Worm (Caenorhabditis elegans) whole organism, L1 larva: ENCODE results near the gene M7.12.
A peak's percentile ranks its signal among the peaks of the same experiment; 100 is the strongest.

Source experiments
- C04F5.9 ChIP-seq: sonication (generic microtip); optimal IDR thresholded peaks from 2 replicates; lab custom pipeline; 2016; ENCODE audit warnings: missing genetic modification characterization, missing compliant biosample characterization
- F16B12.6 ChIP-seq: fragments of 150-350 bp; optimal IDR thresholded peaks from 2 replicates; lab custom pipeline; 2014; ENCODE audit warnings: missing biosample characterization, missing genetic modification characterization
- Y116A8C.19 ChIP-seq: sonication (generic microtip); optimal IDR thresholded peaks from 2 replicates; lab custom pipeline; 2016; ENCODE audit warnings: missing compliant biosample characterization, missing genetic modification characterization, borderline replicate concordance
- aly-2 ChIP-seq: fragments of 150-350 bp; optimal IDR thresholded peaks from 2 replicates; lab custom pipeline; 2014; ENCODE audit warnings: missing biosample characterization, missing genetic modification characterization
- ama-1 ChIP-seq: fragments of 150-350 bp; optimal IDR thresholded peaks from 2 replicates; lab custom pipeline; 2014
- ceh-88 ChIP-seq: fragments of 200-800 bp; sonication (Bioruptor generic); IDR thresholded peaks from 2 replicates; pipeline ENCODE4 v1.3.6; 2022; ENCODE audit warnings: missing genetic modification characterization, missing compliant biosample characterization
- ces-1 ChIP-seq: fragments of 150-350 bp; optimal IDR thresholded peaks from 2 replicates; lab custom pipeline; 2014; ENCODE audit warnings: missing biosample characterization, missing genetic modification reagents, missing genetic modification characterization
- dpl-1 ChIP-seq, 3 experiments: fragments of 150-350 bp in 2 of 3; sonication (generic microtip) in 1 of 3; optimal IDR thresholded peaks; 2 replicates each; lab custom pipeline; 2014 to 2017; ENCODE audit warnings: missing biosample characterization in 3 of 3, missing genetic modification characterization in 3 of 3, missing genetic modification reagents in 3 of 3
- dsc-1 ChIP-seq: sonication (generic microtip); optimal IDR thresholded peaks from 2 replicates; lab custom pipeline; 2016; ENCODE audit warnings: mild to moderate bottlenecking, missing genetic modification characterization, missing compliant biosample characterization
- efl-1 ChIP-seq, 4 experiments: fragments of 150-350 bp; optimal IDR thresholded peaks in 3 of 4; peaks in 1 of 4; 1 replicate in 1 of 4; 2 replicates in 3 of 4; lab custom pipeline; 2014; ENCODE audit warnings: missing biosample characterization in 2 of 4, missing genetic modification characterization in 2 of 4, missing genetic modification reagents in 2 of 4
- efl-3 ChIP-seq: fragments of 200-800 bp; sonication (Bioruptor generic); optimal IDR thresholded peaks from 2 replicates; lab custom pipeline; 2018; ENCODE audit warnings: mild to moderate bottlenecking, missing genetic modification characterization, missing compliant biosample characterization
- egl-27 ChIP-seq, 2 experiments: fragments of 150-350 bp in 1 of 2; sonication (generic microtip); optimal IDR thresholded peaks; 3 replicates each; lab custom pipeline; 2017 to 2018; ENCODE audit warnings: missing biosample characterization in 2 of 2, missing genetic modification characterization in 2 of 2, missing genetic modification reagents in 2 of 2
- elt-2 ChIP-seq: sonication (generic microtip); optimal IDR thresholded peaks from 2 replicates; lab custom pipeline; 2016; ENCODE audit warnings: missing genetic modification characterization, mild to moderate bottlenecking, inconsistent platforms, missing compliant biosample characterization, missing genetic modification reagents
- elt-3 ChIP-seq, 6 experiments: fragments of 150-350 bp in 1 of 6; sonication (generic microtip); optimal IDR thresholded peaks; 2 replicates each; lab custom pipeline; 2017 to 2018; ENCODE audit warnings: missing biosample characterization in 6 of 6, missing genetic modification characterization in 6 of 6, inconsistent platforms in 1 of 6
- fkh-10 ChIP-seq: sonication (generic microtip); optimal IDR thresholded peaks from 2 replicates; lab custom pipeline; 2017; ENCODE audit warnings: missing biosample characterization, missing genetic modification reagents, missing genetic modification characterization
- fkh-4 ChIP-seq: sonication (generic microtip); optimal IDR thresholded peaks from 2 replicates; lab custom pipeline; 2016; ENCODE audit warnings: missing compliant biosample characterization, missing genetic modification characterization, borderline replicate concordance
- fos-1 ChIP-seq: fragments of 150-350 bp; optimal IDR thresholded peaks from 2 replicates; lab custom pipeline; 2014; ENCODE audit warnings: missing biosample characterization, missing genetic modification characterization
- grh-1 ChIP-seq: fragments of 200-800 bp; sonication (Bioruptor generic); IDR thresholded peaks from 2 replicates; pipeline ENCODE4 v1.3.6; 2022; ENCODE audit warnings: missing genetic modification reagents, missing genetic modification characterization, missing compliant biosample characterization
- hlh-17 ChIP-seq: fragments of 200-800 bp; sonication (Bioruptor generic); optimal IDR thresholded peaks from 2 replicates; lab custom pipeline; 2018; ENCODE audit warnings: missing genetic modification characterization, mild to moderate bottlenecking, missing compliant biosample characterization, moderate library complexity, borderline replicate concordance
- hlh-4 ChIP-seq: sonication (generic microtip); optimal IDR thresholded peaks from 2 replicates; lab custom pipeline; 2016; ENCODE audit warnings: mild to moderate bottlenecking, missing genetic modification characterization, missing compliant biosample characterization
- isw-1 ChIP-seq: fragments of 200-800 bp; sonication (Bioruptor generic); IDR thresholded peaks from 2 replicates; pipeline ENCODE4 v1.3.6; 2022; ENCODE audit warnings: missing genetic modification characterization, missing compliant biosample characterization
- lin-35 ChIP-seq, 2 experiments: fragments of 150-350 bp; optimal IDR thresholded peaks; 2 replicates each; lab custom pipeline; 2014; ENCODE audit warnings: missing biosample characterization in 2 of 2, missing genetic modification characterization in 2 of 2, missing genetic modification reagents in 2 of 2
- lsy-2 ChIP-seq, 2 experiments: fragments of 150-350 bp; optimal IDR thresholded peaks; 2 replicates each; lab custom pipeline; 2014; ENCODE audit warnings: missing biosample characterization in 2 of 2, missing genetic modification characterization in 2 of 2
- mab-9 ChIP-seq: fragments of 200-800 bp; sonication (Bioruptor generic); IDR thresholded peaks from 2 replicates; pipeline ENCODE4 v1.3.6; 2022; ENCODE audit warnings: missing genetic modification reagents, missing genetic modification characterization, missing compliant biosample characterization
- mef-2 ChIP-seq: fragments of 150-350 bp; optimal IDR thresholded peaks from 2 replicates; lab custom pipeline; 2014; ENCODE audit warnings: missing biosample characterization, missing genetic modification characterization
- nhr-12 ChIP-seq: sonication (generic microtip); optimal IDR thresholded peaks from 2 replicates; lab custom pipeline; 2017; ENCODE audit warnings: missing biosample characterization, missing genetic modification characterization
- nhr-19 ChIP-seq: fragments of 200-800 bp; sonication (Bioruptor generic); conservative IDR thresholded peaks from 2 replicates; pipeline ENCODE4 v1.3.6; 2022; ENCODE audit warnings: missing genetic modification characterization, missing compliant biosample characterization
- nhr-20 ChIP-seq: sonication (generic microtip); optimal IDR thresholded peaks from 2 replicates; lab custom pipeline; 2016; ENCODE audit warnings: mild to moderate bottlenecking, missing genetic modification characterization, missing compliant biosample characterization
- nhr-237 ChIP-seq: fragments of 150-350 bp; optimal IDR thresholded peaks from 2 replicates; lab custom pipeline; 2014; ENCODE audit warnings: missing biosample characterization, missing genetic modification characterization
- nhr-47 ChIP-seq: sonication (generic microtip); optimal IDR thresholded peaks from 2 replicates; lab custom pipeline; 2016; ENCODE audit warnings: mild to moderate bottlenecking, missing genetic modification characterization, moderate library complexity, missing compliant biosample characterization
- nhr-71 ChIP-seq: sonication (generic microtip); optimal IDR thresholded peaks from 2 replicates; lab custom pipeline; 2016; ENCODE audit warnings: mild to moderate bottlenecking, missing genetic modification characterization, moderate library complexity, missing compliant biosample characterization
- nhr-77 ChIP-seq: fragments of 150-350 bp; optimal IDR thresholded peaks from 2 replicates; lab custom pipeline; 2014; ENCODE audit warnings: missing biosample characterization, missing genetic modification characterization
- nhr-84 ChIP-seq: sonication (generic microtip); optimal IDR thresholded peaks from 2 replicates; lab custom pipeline; 2017; ENCODE audit warnings: missing biosample characterization, missing genetic modification characterization
- pag-3 ChIP-seq: sonication (generic microtip); optimal IDR thresholded peaks from 2 replicates; lab custom pipeline; 2017; ENCODE audit warnings: missing genetic modification characterization, mild to moderate bottlenecking, missing compliant biosample characterization, antibody characterized with exemption, borderline replicate concordance; ENCODE audit not compliant: insufficient read depth
- pax-3 ChIP-seq: fragments of 200-800 bp; sonication (Bioruptor generic); optimal IDR thresholded peaks from 2 replicates; lab custom pipeline; 2018; ENCODE audit warnings: mild to moderate bottlenecking, missing genetic modification characterization, moderate library complexity, missing compliant biosample characterization
- pqm-1 ChIP-seq: sonication (generic microtip); optimal IDR thresholded peaks from 3 replicates; lab custom pipeline; 2017; ENCODE audit warnings: missing biosample characterization, missing genetic modification characterization
- rnt-1 ChIP-seq: sonication (generic microtip); optimal IDR thresholded peaks from 2 replicates; lab custom pipeline; 2016; ENCODE audit warnings: mild to moderate bottlenecking, missing genetic modification characterization, moderate library complexity, missing compliant biosample characterization
- skn-1 ChIP-seq: fragments of 150-350 bp; optimal IDR thresholded peaks from 2 replicates; lab custom pipeline; 2014; ENCODE audit warnings: missing biosample characterization, missing genetic modification characterization
- sptf-1 ChIP-seq: fragments of 150-350 bp; optimal IDR thresholded peaks from 2 replicates; lab custom pipeline; 2014; ENCODE audit warnings: missing biosample characterization, missing genetic modification characterization
- swsn-7 ChIP-seq: sonication (generic microtip); optimal IDR thresholded peaks from 2 replicates; lab custom pipeline; 2016; ENCODE audit warnings: missing genetic modification characterization, missing compliant biosample characterization
- tbx-2 ChIP-seq: sonication (generic microtip); optimal IDR thresholded peaks from 2 replicates; lab custom pipeline; 2016; ENCODE audit warnings: missing genetic modification characterization, missing compliant biosample characterization
- unc-130 ChIP-seq: fragments of 150-350 bp; optimal IDR thresholded peaks from 2 replicates; lab custom pipeline; 2017; ENCODE audit warnings: missing biosample characterization, missing genetic modification characterization, inconsistent platforms
- unc-62 ChIP-seq: fragments of 150-350 bp; optimal IDR thresholded peaks from 2 replicates; lab custom pipeline; 2014; ENCODE audit warnings: missing biosample characterization, missing genetic modification reagents, missing genetic modification characterization
- unc-86 ChIP-seq: sonication (generic microtip); optimal IDR thresholded peaks from 2 replicates; lab custom pipeline; 2016; ENCODE audit warnings: missing genetic modification characterization, missing compliant biosample characterization
- unc-98 ChIP-seq: fragments of 200-800 bp; sonication (Bioruptor generic); IDR thresholded peaks from 2 replicates; pipeline ENCODE4 v1.3.6; 2022; ENCODE audit warnings: missing genetic modification characterization, missing compliant biosample characterization
- ztf-4 ChIP-seq: fragments of 150-350 bp; optimal IDR thresholded peaks from 2 replicates; lab custom pipeline; 2014; ENCODE audit warnings: missing biosample characterization, missing genetic modification characterization

Gene M7.12

DNA sequence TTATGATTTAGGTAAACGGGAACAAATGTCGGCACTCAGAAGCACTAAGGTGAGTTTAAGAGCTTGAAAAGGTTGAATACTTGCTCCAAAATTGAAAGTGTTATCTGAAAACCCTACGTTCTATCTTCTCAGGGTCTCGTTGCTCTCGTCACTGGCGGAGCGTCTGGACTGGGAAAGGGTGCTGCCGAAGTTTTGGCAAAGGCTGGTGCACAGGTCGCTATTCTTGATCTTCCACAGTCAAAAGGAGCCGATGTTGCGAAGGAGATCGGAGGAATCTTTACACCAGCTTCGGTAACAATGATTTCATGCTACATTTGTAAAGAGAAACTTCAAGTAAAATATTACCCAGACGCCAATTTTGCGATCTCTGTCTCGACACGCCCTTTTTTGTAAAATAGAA lies 33.5 kb upstream of the M7.12 start, which contains the start of gene ard-1:
TSS of gene ard-1 (plus strand) at position 12 of the 400 bp plus-strand sequence.
- no peak for TF ChIP-seq nhr-77 (tag; lab: Kevin White, UChicago)
- TF ChIP-seq ces-1 (GFP tag; lab: Kevin White, UChicago) = no peak
- TF ChIP-seq elt-3 (tag; optimal IDR thresholded peaks at IDR 0.05; lab: Kevin White, UChicago) = no peak
- TF ChIP-seq unc-62 (GFP tag; lab: Kevin White, UChicago) = no peak
- TF ChIP-seq egl-27 (tag; optimal IDR thresholded peaks at IDR 0.05; lab: Kevin White, UChicago) = no peak
- TF ChIP-seq isw-1 (GFP tag; lab: Robert Waterston, UW) = no peak
- no peak for TF ChIP-seq elt-2
- TF ChIP-seq Y116A8C.19 (tag; lab: Kevin White, UChicago) = no peak
- TF ChIP-seq dsc-1 = no peak
- no peak for TF ChIP-seq ztf-4 (tag; lab: Kevin White, UChicago)
- TF ChIP-seq mef-2 (tag; lab: Kevin White, UChicago) = no peak

DNA sequence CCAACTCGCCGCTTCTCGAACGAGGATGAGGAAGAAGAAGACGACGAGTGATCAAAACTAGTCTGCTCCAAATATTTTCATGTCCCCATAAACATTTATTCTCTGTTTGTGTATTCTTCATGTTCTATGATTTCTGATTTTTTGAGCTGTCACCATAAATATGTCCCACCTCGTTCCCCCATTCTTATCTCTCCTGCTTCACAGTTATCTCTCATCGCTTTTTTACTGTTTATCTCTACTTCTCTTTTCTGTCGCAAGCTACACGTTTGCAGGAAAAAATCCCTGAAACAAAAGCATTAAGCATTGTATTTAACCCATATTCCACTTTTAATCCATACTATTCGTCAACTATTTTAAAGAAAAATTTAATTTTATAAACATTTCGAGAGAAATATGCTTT lies 33.0 kb upstream of the M7.12 start:
- TF ChIP-seq nhr-47 (tag; lab: Kevin White, UChicago) = no peak
- peak; percentile 31 for TF ChIP-seq rnt-1 (tag; lab: Kevin White, UChicago)
- TF ChIP-seq hlh-17 (GFP tag; lab: Kevin White, UChicago) = no peak
- no peak for TF ChIP-seq unc-86 (tag; lab: Kevin White, UChicago)
- no peak for TF ChIP-seq hlh-4 (tag; lab: Kevin White, UChicago)
- no peak for TF ChIP-seq nhr-20
- no peak for TF ChIP-seq unc-130 (tag; lab: Kevin White, UChicago)
- TF ChIP-seq aly-2 (tag; lab: Kevin White, UChicago) = no peak
- no peak for TF ChIP-seq fos-1
- TF ChIP-seq nhr-71 (tag; lab: Kevin White, UChicago) = peak; percentile 8
- no peak for TF ChIP-seq lin-35 (GFP tag; optimal IDR thresholded peaks at IDR 0.05; lab: Kevin White, UChicago)
- no peak for TF ChIP-seq dpl-1 (GFP tag; optimal IDR thresholded peaks at IDR 0.05; lab: Kevin White, UChicago)
- no peak for TF ChIP-seq skn-1 (tag; lab: Kevin White, UChicago)
- TF ChIP-seq efl-3 = no peak
- TF ChIP-seq grh-1 = no peak
- TF ChIP-seq swsn-7 (tag; lab: Kevin White, UChicago) = no peak
- no peak for TF ChIP-seq pqm-1 (tag; lab: Kevin White, UChicago)
- TF ChIP-seq ceh-88 (GFP tag; lab: Robert Waterston, UW) = no peak
- no peak for TF ChIP-seq nhr-12
- no peak for TF ChIP-seq mab-9 (GFP tag; lab: Robert Waterston, UW)
- TF ChIP-seq unc-62 (GFP tag; lab: Kevin White, UChicago) = no peak
- TF ChIP-seq F16B12.6 (tag; lab: Kevin White, UChicago) = no peak
- TF ChIP-seq pag-3 (tag; lab: Kevin White, UChicago) = no peak
- TF ChIP-seq pax-3 (tag; lab: Kevin White, UChicago) = no peak
- TF ChIP-seq lsy-2 (tag; optimal IDR thresholded peaks at IDR 0.05; lab: Kevin White, UChicago) = peak in 1 of 2 experiments; percentile 28
- no peak for TF ChIP-seq fkh-4 (tag; lab: Kevin White, UChicago)
- no peak for TF ChIP-seq ama-1 (lab: Kevin White, UChicago)
- no peak for TF ChIP-seq nhr-19
- TF ChIP-seq tbx-2 (tag; lab: Kevin White, UChicago) = no peak
- no peak for TF ChIP-seq sptf-1
- no peak for TF ChIP-seq efl-1 (optimal IDR thresholded peaks at IDR 0.05; lab: Kevin White, UChicago)
- peak in 1 of 2 experiments; percentile 66 for TF ChIP-seq efl-1 (GFP tag; optimal IDR thresholded peaks at IDR 0.05 in 1 of 2; lab: Kevin White, UChicago)
- no peak for TF ChIP-seq nhr-237 (tag; lab: Kevin White, UChicago)
- no peak for TF ChIP-seq nhr-84 (tag; lab: Kevin White, UChicago)
- TF ChIP-seq C04F5.9 (tag; lab: Kevin White, UChicago) = no peak
- no peak for TF ChIP-seq unc-98 (GFP tag; lab: Robert Waterston, UW)
- TF ChIP-seq elt-2 = peak; percentile 1
- no peak for TF ChIP-seq mef-2 (tag; lab: Kevin White, UChicago)
- TF ChIP-seq fkh-10 (GFP tag; lab: Kevin White, UChicago) = no peak
